Worm (Caenorhabditis elegans): ENCODE data around the gene T28D6.3.

- no peak for TF ChIP-seq unc-62 (GFP tag; optimal IDR thresholded peaks at IDR 0.05)
- TF ChIP-seq unc-39 (tag; optimal IDR thresholded peaks at IDR 0.05) = peak; percentile 8
- no peak for TF ChIP-seq snpc-4 (tag; optimal IDR thresholded peaks at IDR 0.05)
- no peak for TF ChIP-seq mep-1 (tag; optimal IDR thresholded peaks at IDR 0.05)
- no peak for TF ChIP-seq nhr-237 (tag; optimal IDR thresholded peaks at IDR 0.05)
- no peak for TF ChIP-seq mab-5 (tag; optimal IDR thresholded peaks at IDR 0.05)
- no peak for TF ChIP-seq nhr-76 (tag; optimal IDR thresholded peaks at IDR 0.05)
- TF ChIP-seq nhr-28 (tag; optimal IDR thresholded peaks at IDR 0.05) = no peak
- peak; percentile 14 for TF ChIP-seq elt-3 (tag; optimal IDR thresholded peaks at IDR 0.05)
- peak; percentile 81 for TF ChIP-seq ztf-11 (tag; optimal IDR thresholded peaks at IDR 0.05)
- TF ChIP-seq tbx-8 (GFP tag; optimal IDR thresholded peaks at IDR 0.05) = peak; percentile 83
- TF ChIP-seq lin-13 (tag; optimal IDR thresholded peaks at IDR 0.05) = peak; percentile 61
- peak; percentile 96 for TF ChIP-seq sptf-1 (tag; optimal IDR thresholded peaks at IDR 0.05)
- no peak for TF ChIP-seq elt-1 (tag; optimal IDR thresholded peaks at IDR 0.05; ENCODE audit: borderline replicate concordance, insufficient read depth)
These were observed 4.7 kb downstream of the T28D6.3 start for ce11 chrIII:11371236-11371635.

Data from whole organism, mixed stage, embryonic.